Worm (Caenorhabditis elegans): Measurements from ENCODE around the gene toca-2.
A peak's percentile ranks its signal among the peaks of the same experiment; 100 is the strongest.

The toca-2 gene

DNA sequence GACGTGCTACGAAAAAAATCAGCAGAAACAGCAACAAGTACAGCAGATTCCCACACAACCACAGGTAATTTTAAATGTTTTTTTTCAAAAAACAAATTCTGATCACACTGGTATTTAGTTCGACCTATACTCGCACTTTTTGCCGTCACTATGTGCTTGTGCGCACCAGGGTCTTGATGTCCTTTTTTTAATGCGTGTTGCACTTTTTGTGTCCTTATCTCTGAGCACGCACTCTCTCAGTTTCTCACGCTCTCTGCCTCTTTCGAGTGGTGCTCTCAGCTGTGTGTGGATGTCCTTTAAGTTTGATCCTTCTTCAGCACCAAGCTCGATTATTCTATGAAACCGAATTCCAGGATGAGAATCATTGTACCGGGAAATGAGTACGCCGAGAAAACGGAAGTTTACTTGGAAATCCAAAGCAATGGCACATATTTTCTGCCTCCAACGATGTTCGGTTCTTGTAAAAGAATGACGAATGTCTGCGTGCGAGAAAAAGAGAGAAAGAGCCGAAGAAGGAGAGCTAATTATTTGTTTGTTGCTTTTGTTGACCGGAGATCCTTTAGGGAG lies 37.2 kb upstream of the toca-2 start:
- TF ChIP-seq nhr-48 (tag; optimal IDR thresholded peaks at IDR 0.05) (peak; percentile 14), pqm-1 (tag; optimal IDR thresholded peaks at IDR 0.05) (peak; percentile 68), Y48G9A.11 (GFP tag; IDR thresholded peaks at IDR 0.05) (no peak), egl-43 (GFP tag; IDR thresholded peaks at IDR 0.05) (no peak), snpc-1.2 (GFP tag; IDR thresholded peaks at IDR 0.05) (no peak), snpc-4 (tag; optimal IDR thresholded peaks at IDR 0.05) (no peak), attf-4 (tag; optimal IDR thresholded peaks at IDR 0.05) (no peak), lim-7 (GFP tag; IDR thresholded peaks at IDR 0.05) (no peak), fos-1 (tag; optimal IDR thresholded peaks at IDR 0.05) (no peak), ceh-44 (GFP tag; IDR thresholded peaks at IDR 0.05) (no peak), madf-5 (GFP tag; IDR thresholded peaks at IDR 0.05) (no peak), lin-38 (GFP tag; IDR thresholded peaks at IDR 0.05) (no peak), daf-8 (GFP tag; IDR thresholded peaks at IDR 0.05) (no peak), daf-12 (tag; optimal IDR thresholded peaks at IDR 0.05) (no peak), nhr-42 (GFP tag; IDR thresholded peaks at IDR 0.05) (no peak), madf-9 (GFP tag; conservative IDR thresholded peaks at IDR 0.05) (no peak), lin-1 (GFP tag; IDR thresholded peaks at IDR 0.05) (no peak), fkh-10 (GFP tag; optimal IDR thresholded peaks at IDR 0.05) (no peak), ctbp-1 (GFP tag; IDR thresholded peaks at IDR 0.05) (0 out of 2 replicates have a peak, but pooled peaks have one; percentile 19), dpl-1 (GFP tag; optimal IDR thresholded peaks at IDR 0.05) (no peak), dmd-9 (GFP tag; IDR thresholded peaks at IDR 0.05) (no peak), aha-1 (tag) (peak; percentile 90), lin-29 (GFP tag; IDR thresholded peaks at IDR 0.05) (no peak), mdt-29 (GFP tag; IDR thresholded peaks at IDR 0.05) (no peak), lin-39 (tag; optimal IDR thresholded peaks at IDR 0.05) (no peak), nhr-76 (tag; optimal IDR thresholded peaks at IDR 0.05) (no peak), hlh-11 (tag; optimal IDR thresholded peaks at IDR 0.05) (peak; percentile 27), dmd-8 (GFP tag; IDR thresholded peaks at IDR 0.05) (no peak), pha-4 (GFP tag; IDR thresholded peaks at IDR 0.05) (no peak), pha-4 (tag; optimal IDR thresholded peaks at IDR 0.05) (no peak), F49E8.2 (tag; optimal IDR thresholded peaks at IDR 0.05; ENCODE audit: borderline replicate concordance) (no peak), mdl-1 (tag; optimal IDR thresholded peaks at IDR 0.05) (no peak), aly-2 (tag; optimal IDR thresholded peaks at IDR 0.05) (no peak), vab-7 (GFP tag; IDR thresholded peaks at IDR 0.05) (no peak), T20F7.1 (GFP tag; optimal IDR thresholded peaks at IDR 0.05) (no peak), hlh-30 (tag; optimal IDR thresholded peaks at IDR 0.05; ENCODE audit: insufficient read depth) (peak; percentile 12), nhr-6 (tag; optimal IDR thresholded peaks at IDR 0.05) (peak; percentile 23), set-16 (GFP tag; IDR thresholded peaks at IDR 0.05) (no peak), zip-11 (GFP tag; IDR thresholded peaks at IDR 0.05) (no peak), lsy-2 (tag; optimal IDR thresholded peaks at IDR 0.05) (peak in 1 of 2 experiments; percentile 14), ama-1 (optimal IDR thresholded peaks at IDR 0.05) (peak; percentile 48), gei-8 (GFP tag; optimal IDR thresholded peaks at IDR 0.05) (no peak), nhr-111 (GFP tag; optimal IDR thresholded peaks at IDR 0.05) (no peak), skn-1 (tag; optimal IDR thresholded peaks at IDR 0.05) (no peak), ztf-7 (tag; optimal IDR thresholded peaks at IDR 0.05) (no peak), mxl-2 (GFP tag; conservative IDR thresholded peaks at IDR 0.05) (no peak), sdz-12 (GFP tag; optimal IDR thresholded peaks at IDR 0.05) (no peak), F37D6.2 (tag; optimal IDR thresholded peaks at IDR 0.05) (no peak), nhr-10 (tag; optimal IDR thresholded peaks at IDR 0.05) (no peak), unc-130 (GFP tag; optimal IDR thresholded peaks at IDR 0.05) (no peak), ceh-20 (GFP tag; IDR thresholded peaks at IDR 0.05) (no peak), mep-1 (tag; optimal IDR thresholded peaks at IDR 0.05) (no peak), F10B5.3 (tag; optimal IDR thresholded peaks at IDR 0.05) (no peak)

Data from whole organism, L4 larva.